Fruit fly (Drosophila melanogaster) whole organism, embryonic: ENCODE data around the gene Nin.
A peak's percentile ranks its signal among the peaks of the same experiment; 100 is the strongest.

Experiments used
- C15 ChIP-seq: fragments of 200-800 bp; sonication (Bioruptor generic); IDR thresholded peaks from 3 replicates; pipeline ENCODE4 v1.3.6; 2022; ENCODE audit warnings: missing biosample characterization, missing genetic modification characterization
- CG1024 ChIP-seq: fragments of 200-800 bp; sonication (Bioruptor generic); IDR thresholded peaks from 2 replicates; pipeline ENCODE4 v1.3.6; 2022; ENCODE audit warnings: missing biosample characterization, missing genetic modification characterization
- CG11456 ChIP-seq: fragments of 200-800 bp; sonication (Bioruptor generic); IDR thresholded peaks from 3 replicates; pipeline ENCODE4 v1.3.6; 2022; ENCODE audit warnings: missing biosample characterization, missing genetic modification characterization
- CG12769 ChIP-seq: fragments of 200-800 bp; sonication (Bioruptor generic); optimal IDR thresholded peaks from 2 replicates; lab custom pipeline; 2019; ENCODE audit warnings: missing biosample characterization, mild to moderate bottlenecking, missing genetic modification characterization, moderate library complexity
- CG13123 ChIP-seq: fragments of 200-800 bp; sonication (Bioruptor generic); optimal IDR thresholded peaks from 2 replicates; lab custom pipeline; 2016; ENCODE audit warnings: missing biosample characterization, missing genetic modification characterization
- CG13287 ChIP-seq: fragments of 200-800 bp; sonication (Bioruptor generic); IDR thresholded peaks from 2 replicates; pipeline ENCODE4 v1.3.6; 2022; ENCODE audit warnings: missing biosample characterization, missing genetic modification characterization; ENCODE audit not compliant: partially characterized antibody
- CG15269 ChIP-seq: fragments of 200-800 bp; sonication (Bioruptor generic); optimal IDR thresholded peaks from 2 replicates; lab custom pipeline; 2018; ENCODE audit warnings: missing biosample characterization, mild to moderate bottlenecking, missing genetic modification characterization, moderate library complexity
- CG17186 ChIP-seq: fragments of 200-800 bp; sonication (Bioruptor generic); optimal IDR thresholded peaks from 3 replicates; lab custom pipeline; 2017; ENCODE audit warnings: missing biosample characterization, missing genetic modification reagents, missing genetic modification characterization
- CG17829 ChIP-seq: fragments of 200-800 bp; optimal IDR thresholded peaks from 2 replicates; lab custom pipeline; 2019; ENCODE audit warnings: missing biosample characterization, mild to moderate bottlenecking, missing genetic modification characterization, moderate library complexity
- CG2202 ChIP-seq: fragments of 200-800 bp; sonication (Bioruptor generic); optimal IDR thresholded peaks from 2 replicates; lab custom pipeline; 2018; ENCODE audit warnings: missing biosample characterization, mild to moderate bottlenecking, missing genetic modification characterization
- CG2712 ChIP-seq: fragments of 200-800 bp; optimal IDR thresholded peaks from 3 replicates; lab custom pipeline; 2019; ENCODE audit warnings: missing biosample characterization, mild to moderate bottlenecking, missing genetic modification characterization, moderate library complexity
- CG2889 ChIP-seq: fragments of 200-800 bp; sonication (Bioruptor generic); IDR thresholded peaks from 3 replicates; pipeline ENCODE4 v1.3.6; 2022; ENCODE audit warnings: missing biosample characterization, missing genetic modification characterization
- CG32532 ChIP-seq: fragments of 200-800 bp; sonication (Bioruptor generic); IDR thresholded peaks from 2 replicates; pipeline ENCODE4 v1.3.6; 2022; ENCODE audit warnings: missing biosample characterization, missing genetic modification characterization
- CG3407 ChIP-seq: fragments of 200-800 bp; sonication (Bioruptor generic); optimal IDR thresholded peaks from 2 replicates; lab custom pipeline; 2018; ENCODE audit warnings: missing biosample characterization, mild to moderate bottlenecking, missing genetic modification characterization
- CG4707 ChIP-seq: fragments of 200-800 bp; sonication (Bioruptor generic); optimal IDR thresholded peaks from 2 replicates; lab custom pipeline; 2018; ENCODE audit warnings: missing biosample characterization, mild to moderate bottlenecking, missing genetic modification characterization, moderate library complexity
- CG7928 ChIP-seq: fragments of 200-800 bp; sonication (Bioruptor generic); optimal IDR thresholded peaks from 2 replicates; lab custom pipeline; 2017; ENCODE audit warnings: missing biosample characterization, mild to moderate bottlenecking, missing genetic modification characterization
- CG8944 ChIP-seq: fragments of 200-800 bp; sonication (Bioruptor generic); optimal IDR thresholded peaks from 3 replicates; lab custom pipeline; 2016; ENCODE audit warnings: missing biosample characterization, missing genetic modification characterization
- CG9797 ChIP-seq: fragments of 200-800 bp; sonication (Bioruptor generic); optimal IDR thresholded peaks from 3 replicates; lab custom pipeline; 2018; ENCODE audit warnings: missing biosample characterization, mild to moderate bottlenecking, missing genetic modification characterization
- D ChIP-seq, 2 experiments: fragments of 200-800 bp in 1 of 2; fragments of >200 bp in 1 of 2; sonication (Bioruptor generic) in 1 of 2; optimal IDR thresholded peaks; 2 replicates in 1 of 2; 3 replicates in 1 of 2; lab custom pipeline; 2017; ENCODE audit warnings: mild to moderate bottlenecking in 1 of 2, missing biosample characterization in 1 of 2, missing genetic modification characterization in 1 of 2, missing genetic modification reagents in 1 of 2
- E2f1 ChIP-seq: fragments of 200-800 bp; sonication (Bioruptor generic); IDR thresholded peaks from 2 replicates; pipeline ENCODE4 v1.3.6; 2022; ENCODE audit warnings: missing biosample characterization, missing genetic modification characterization
- E2f2 ChIP-seq: fragments of 200-800 bp; sonication (Bioruptor generic); IDR thresholded peaks from 2 replicates; pipeline ENCODE4 v1.3.6; 2022; ENCODE audit warnings: missing biosample characterization, missing genetic modification characterization
- Ets97D ChIP-seq: fragments of 200-800 bp; sonication (Bioruptor generic); optimal IDR thresholded peaks from 3 replicates; lab custom pipeline; 2016; ENCODE audit warnings: missing biosample characterization, missing genetic modification characterization
- Hr39 ChIP-seq: fragments of >200 bp; optimal IDR thresholded peaks from 2 replicates; lab custom pipeline; 2017
- Jarid2 ChIP-seq: fragments of 200-800 bp; sonication (Bioruptor generic); optimal IDR thresholded peaks from 3 replicates; lab custom pipeline; 2017; ENCODE audit warnings: mild to moderate bottlenecking, missing biosample characterization, missing genetic modification reagents, missing genetic modification characterization
- MBD-R2 ChIP-seq: fragments of 200-800 bp; sonication (Bioruptor generic); IDR thresholded peaks from 2 replicates; pipeline ENCODE4 v1.3.6; 2022; ENCODE audit warnings: missing biosample characterization, missing genetic modification characterization
- NFAT ChIP-seq: fragments of 200-800 bp; sonication (Bioruptor generic); IDR thresholded peaks from 2 replicates; pipeline ENCODE4 v1.3.6; 2022; ENCODE audit warnings: missing biosample characterization, missing genetic modification characterization
- Nf-YB ChIP-seq: fragments of 200-800 bp; sonication (Bioruptor generic); optimal IDR thresholded peaks from 3 replicates; lab custom pipeline; 2019; ENCODE audit warnings: missing biosample characterization, mild to moderate bottlenecking, missing genetic modification characterization, moderate library complexity
- Nf-YC ChIP-seq: fragments of 200-800 bp; optimal IDR thresholded peaks from 3 replicates; lab custom pipeline; 2019; ENCODE audit warnings: missing biosample characterization, mild to moderate bottlenecking, missing genetic modification characterization, moderate library complexity
- Optix ChIP-seq: fragments of 200-800 bp; sonication (Bioruptor generic); IDR thresholded peaks from 3 replicates; pipeline ENCODE4 v1.3.6; 2022; ENCODE audit warnings: missing biosample characterization, missing genetic modification characterization
- Ssrp ChIP-seq: fragments of 200-800 bp; sonication (Bioruptor generic); optimal IDR thresholded peaks from 2 replicates; lab custom pipeline; 2018; ENCODE audit warnings: missing biosample characterization, mild to moderate bottlenecking, missing genetic modification characterization, moderate library complexity
- TFAM ChIP-seq: fragments of 200-800 bp; sonication (Bioruptor generic); optimal IDR thresholded peaks from 2 replicates; lab custom pipeline; 2017; ENCODE audit warnings: missing biosample characterization, missing genetic modification characterization, inconsistent platforms
- bbx ChIP-seq: fragments of 200-800 bp; sonication (Bioruptor generic); IDR thresholded peaks from 2 replicates; pipeline ENCODE4 v1.3.6; 2022; ENCODE audit warnings: missing biosample characterization, missing genetic modification characterization; ENCODE audit not compliant: partially characterized antibody
- ci ChIP-seq: fragments of 200-800 bp; sonication (Bioruptor generic); IDR thresholded peaks from 3 replicates; pipeline ENCODE4 v1.3.6; 2022; ENCODE audit warnings: missing biosample characterization, missing genetic modification characterization
- dan ChIP-seq: fragments of 200-800 bp; sonication (Bioruptor generic); IDR thresholded peaks from 2 replicates; pipeline ENCODE4 v1.3.6; 2022; ENCODE audit warnings: missing biosample characterization, missing genetic modification characterization
- en ChIP-seq: fragments of 200-800 bp; sonication (Bioruptor generic); optimal IDR thresholded peaks from 2 replicates; lab custom pipeline; 2016; ENCODE audit warnings: missing biosample characterization, missing genetic modification characterization
- gcm2 ChIP-seq: fragments of 200-800 bp; sonication (Bioruptor generic); optimal IDR thresholded peaks from 2 replicates; lab custom pipeline; 2016; ENCODE audit warnings: missing biosample characterization, missing genetic modification characterization
- grn ChIP-seq: fragments of 200-800 bp; sonication (Bioruptor generic); optimal IDR thresholded peaks from 3 replicates; lab custom pipeline; 2017; ENCODE audit warnings: missing biosample characterization, missing genetic modification characterization
- gro ChIP-seq: fragments of 200-800 bp; sonication (Bioruptor generic); optimal IDR thresholded peaks from 2 replicates; lab custom pipeline; 2016; ENCODE audit warnings: missing biosample characterization, missing genetic modification characterization
- maf-S ChIP-seq: fragments of 200-800 bp; sonication (Bioruptor generic); optimal IDR thresholded peaks from 2 replicates; lab custom pipeline; 2016; ENCODE audit warnings: missing biosample characterization, missing genetic modification characterization
- odd ChIP-seq: fragments of 200-800 bp; sonication (Bioruptor generic); optimal IDR thresholded peaks from 2 replicates; lab custom pipeline; 2017; ENCODE audit warnings: missing biosample characterization, mild to moderate bottlenecking, missing genetic modification characterization
- org-1 ChIP-seq: fragments of 200-800 bp; sonication (Bioruptor generic); optimal IDR thresholded peaks from 2 replicates; lab custom pipeline; 2017; ENCODE audit warnings: missing biosample characterization, missing genetic modification characterization
- p53 ChIP-seq: fragments of 200-800 bp; sonication (Bioruptor generic); optimal IDR thresholded peaks from 2 replicates; lab custom pipeline; 2016; ENCODE audit warnings: missing biosample characterization, missing genetic modification characterization
- pb ChIP-seq: fragments of 200-800 bp; sonication (Bioruptor generic); optimal IDR thresholded peaks from 3 replicates; lab custom pipeline; 2016; ENCODE audit warnings: missing biosample characterization, missing genetic modification characterization
- pfk ChIP-seq: fragments of 200-800 bp; sonication (Bioruptor generic); optimal IDR thresholded peaks from 2 replicates; lab custom pipeline; 2018; ENCODE audit warnings: missing biosample characterization, mild to moderate bottlenecking, missing genetic modification characterization, moderate library complexity
- pita ChIP-seq: fragments of 200-800 bp; sonication (Bioruptor generic); optimal IDR thresholded peaks from 2 replicates; lab custom pipeline; 2017; ENCODE audit warnings: missing biosample characterization, mild to moderate bottlenecking, missing genetic modification characterization
- psq ChIP-seq: fragments of 200-800 bp; sonication (Bioruptor generic); optimal IDR thresholded peaks from 2 replicates; lab custom pipeline; 2017; ENCODE audit warnings: missing biosample characterization, missing genetic modification characterization
- sens ChIP-seq: fragments of 200-800 bp; sonication (Bioruptor generic); peaks from one replicate; lab custom pipeline; 2016; ENCODE audit warnings: missing biosample characterization, missing genetic modification characterization
- sens-2 ChIP-seq: fragments of 200-800 bp; sonication (Bioruptor generic); IDR thresholded peaks from 2 replicates; pipeline ENCODE4 v1.3.6; 2022; ENCODE audit warnings: missing biosample characterization, missing genetic modification characterization
- sima ChIP-seq: fragments of 200-800 bp; sonication (Bioruptor generic); optimal IDR thresholded peaks from 2 replicates; lab custom pipeline; 2016; ENCODE audit warnings: missing biosample characterization, missing genetic modification characterization
- toy ChIP-seq: fragments of 200-800 bp; sonication (Bioruptor generic); IDR thresholded peaks from 2 replicates; pipeline ENCODE4 v1.3.6; 2022; ENCODE audit warnings: missing biosample characterization, missing genetic modification characterization

Gene Nin

DNA sequence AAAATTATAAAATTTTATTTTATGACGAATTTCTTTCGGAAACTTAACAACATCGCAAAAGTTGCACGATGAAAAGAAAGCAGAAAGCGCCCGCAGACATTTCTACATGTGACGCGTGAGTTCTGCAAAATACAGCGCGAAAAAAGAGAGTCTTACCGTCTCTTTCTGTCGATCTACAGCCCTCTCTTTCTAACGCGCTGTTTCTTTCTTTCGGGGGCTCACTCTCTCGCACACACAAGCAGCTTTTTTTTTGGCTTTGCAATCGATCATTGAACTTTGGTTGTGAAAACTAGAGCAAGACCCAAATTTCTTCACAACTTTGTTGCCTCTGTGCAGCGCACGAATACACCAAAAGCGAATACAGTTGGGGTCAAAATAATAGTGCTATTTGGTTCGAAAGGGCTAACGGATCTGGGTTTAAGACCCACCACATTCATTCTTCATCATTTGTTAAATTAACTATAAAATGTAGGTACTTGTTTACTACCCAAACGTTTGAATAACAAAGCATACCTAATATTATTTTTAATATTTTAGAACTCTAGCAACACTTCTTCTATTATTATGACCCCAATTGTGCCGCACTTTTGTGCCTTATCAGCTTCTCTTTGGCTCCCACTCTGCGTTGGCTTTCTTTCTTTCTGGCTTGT is 20.8 kb upstream of the Nin start (continued):
- TF ChIP-seq CG2202 (tag; lab: Kevin White, UChicago): peak; percentile 84
- TF ChIP-seq CG13287 (GFP tag; lab: Robert Waterston, UW): no peak
- TF ChIP-seq C15 (GFP tag; lab: Robert Waterston, UW): no peak
- peak; percentile 85 for TF ChIP-seq Ssrp
- peak; percentile 43 for TF ChIP-seq Nf-YC
- TF ChIP-seq odd (GFP tag; lab: Kevin White, UChicago): peak; percentile 84
- TF ChIP-seq pfk (GFP tag; lab: Kevin White, UChicago): no peak
- TF ChIP-seq Nf-YB (GFP tag; lab: Kevin White, UChicago): peak; percentile 61
- TF ChIP-seq CG32532 (GFP tag; lab: Robert Waterston, UW): peak; percentile 69
- TF ChIP-seq CG7928 (GFP tag; lab: Kevin White, UChicago): peak; percentile 35
- TF ChIP-seq CG13123: no peak
- peak; percentile 68; the same call in 2 of the 3 replicates for TF ChIP-seq Optix (GFP tag; lab: Robert Waterston, UW)
- TF ChIP-seq D (optimal IDR thresholded peaks at IDR 0.05; lab: Kevin White, UChicago): no peak
- peak; percentile 88 for TF ChIP-seq D (GFP tag; optimal IDR thresholded peaks at IDR 0.05; lab: Kevin White, UChicago)
- TF ChIP-seq NFAT (GFP tag; lab: Robert Waterston, UW): no peak
- TF ChIP-seq CG9797 (GFP tag; lab: Kevin White, UChicago): no peak
- no peak for TF ChIP-seq bbx (GFP tag; lab: Robert Waterston, UW)
- TF ChIP-seq maf-S (GFP tag; lab: Kevin White, UChicago): peak; percentile 47
- TF ChIP-seq ci (GFP tag; lab: Robert Waterston, UW): peak; percentile 93
- peak; percentile 63 for TF ChIP-seq CG1024 (GFP tag; lab: Robert Waterston, UW)
- 0 out of 3 replicates have a peak, but pooled peaks have one; percentile 32 for TF ChIP-seq CG2889 (GFP tag; lab: Robert Waterston, UW)
- no peak for TF ChIP-seq Hr39
- TF ChIP-seq psq (GFP tag; lab: Kevin White, UChicago): peak; percentile 55
- TF ChIP-seq grn (GFP tag; lab: Kevin White, UChicago): no peak
- no peak for TF ChIP-seq pb (GFP tag; lab: Kevin White, UChicago)
- peak; percentile 21 for TF ChIP-seq CG12769
- TF ChIP-seq p53: no peak
- no peak for TF ChIP-seq dan
- peak; percentile 15; the same call in 1 of the 2 replicates for TF ChIP-seq MBD-R2
- TF ChIP-seq sens (GFP tag; lab: Kevin White, UChicago): peak; percentile 96
- TF ChIP-seq gro (GFP tag; lab: Kevin White, UChicago): no peak
- TF ChIP-seq sima (GFP tag; lab: Kevin White, UChicago): no peak
- TF ChIP-seq CG11456: peak; percentile 65; the same call in 2 of the 3 replicates
- no peak for TF ChIP-seq toy (GFP tag; lab: Robert Waterston, UW)
- peak; percentile 39 for TF ChIP-seq en
- TF ChIP-seq org-1 (GFP tag; lab: Kevin White, UChicago): peak; percentile 84
- TF ChIP-seq E2f1: peak; percentile 62; the same call in 1 of the 2 replicates
- peak; percentile 60; the same call in 1 of the 2 replicates for TF ChIP-seq E2f2 (GFP tag; lab: Robert Waterston, UW)
- TF ChIP-seq CG15269 (tag; lab: Kevin White, UChicago): peak; percentile 89
- peak; percentile 70 for TF ChIP-seq gcm2
- peak; percentile 87 for TF ChIP-seq CG17829
- TF ChIP-seq CG2712: peak; percentile 88
- no peak for TF ChIP-seq Ets97D (GFP tag; lab: Kevin White, UChicago)
- no peak for TF ChIP-seq TFAM (GFP tag; lab: Kevin White, UChicago)
- TF ChIP-seq CG17186: peak; percentile 28
- TF ChIP-seq Jarid2 (GFP tag; lab: Kevin White, UChicago): peak; percentile 52
- peak; percentile 85 for TF ChIP-seq CG3407
- peak; percentile 78 for TF ChIP-seq CG4707 (GFP tag; lab: Kevin White, UChicago)
- TF ChIP-seq CG8944 (GFP tag; lab: Kevin White, UChicago): peak; percentile 61
- no peak for TF ChIP-seq pita (GFP tag; lab: Kevin White, UChicago)
- peak; percentile 75 for TF ChIP-seq sens-2
